Worm (Caenorhabditis elegans): ENCODE data around the gene C16A11.10.

- TF ChIP-seq nhr-21 (tag; optimal IDR thresholded peaks at IDR 0.05) (no peak), F13H6.1 (tag; optimal IDR thresholded peaks at IDR 0.05) (no peak), aly-2 (tag; optimal IDR thresholded peaks at IDR 0.05) (no peak), nhr-12 (tag; optimal IDR thresholded peaks at IDR 0.05) (no peak), ztf-11 (tag; optimal IDR thresholded peaks at IDR 0.05) (no peak), elt-1 (tag; optimal IDR thresholded peaks at IDR 0.05) (no peak), unc-62 (GFP tag; optimal IDR thresholded peaks at IDR 0.05) (no peak), skn-1 (tag; optimal IDR thresholded peaks at IDR 0.05) (no peak), fos-1 (tag; optimal IDR thresholded peaks at IDR 0.05) (no peak), nhr-77 (tag; optimal IDR thresholded peaks at IDR 0.05) (no peak), alr-1 (tag; optimal IDR thresholded peaks at IDR 0.05) (no peak), snpc-4 (tag; optimal IDR thresholded peaks at IDR 0.05) (no peak)
These were observed 50.6 kb downstream of the C16A11.10 start, which contains the start of gene C01F1.5 for ce11 chrII:4281743-4282142.

Data from whole organism, L2 larva.